Worm (Caenorhabditis elegans) whole organism, mixed stage, embryonic: ENCODE results near the gene gem-4.

ENCODE experiments used
- M03D4.4 ChIP-seq: sonication (generic microtip); optimal IDR thresholded peaks from 2 replicates; lab custom pipeline; 2017; ENCODE audit warnings: mild to moderate bottlenecking, missing genetic modification characterization, missing compliant biosample characterization
- blmp-1 ChIP-seq: fragments of 150-350 bp; optimal IDR thresholded peaks from 2 replicates; lab custom pipeline; 2014; ENCODE audit warnings: missing biosample characterization, missing genetic modification characterization
- ceh-43 ChIP-seq: fragments of 200-800 bp; sonication (Bioruptor generic); optimal IDR thresholded peaks from 2 replicates; lab custom pipeline; 2018; ENCODE audit warnings: mild to moderate bottlenecking, missing genetic modification characterization, moderate library complexity, missing compliant biosample characterization
- ceh-83 ChIP-seq: fragments of 200-800 bp; sonication (Bioruptor generic); optimal IDR thresholded peaks from 2 replicates; lab custom pipeline; 2018; ENCODE audit warnings: mild to moderate bottlenecking, missing genetic modification characterization, missing compliant biosample characterization
- ces-1 ChIP-seq: fragments of 150-350 bp; optimal IDR thresholded peaks from 2 replicates; lab custom pipeline; 2014; ENCODE audit warnings: missing biosample characterization, missing genetic modification reagents, missing genetic modification characterization
- elt-1 ChIP-seq: sonication (generic microtip); optimal IDR thresholded peaks from 2 replicates; lab custom pipeline; 2017; ENCODE audit warnings: missing genetic modification characterization, mild to moderate bottlenecking, missing compliant biosample characterization, antibody characterized with exemption, moderate library complexity, borderline replicate concordance; ENCODE audit not compliant: insufficient read depth
- hlh-1 ChIP-seq: fragments of 150-350 bp; optimal IDR thresholded peaks from 2 replicates; lab custom pipeline; 2014; ENCODE audit warnings: missing biosample characterization, missing genetic modification reagents, missing genetic modification characterization
- lsy-2 ChIP-seq: fragments of 150-350 bp; optimal IDR thresholded peaks from 2 replicates; lab custom pipeline; 2014; ENCODE audit warnings: missing biosample characterization, missing genetic modification characterization
- mep-1 ChIP-seq: fragments of 150-350 bp; optimal IDR thresholded peaks from 2 replicates; lab custom pipeline; 2017; ENCODE audit warnings: missing biosample characterization, missing genetic modification reagents, missing genetic modification characterization, inconsistent platforms
- mls-2 ChIP-seq: sonication (generic microtip); optimal IDR thresholded peaks from 2 replicates; lab custom pipeline; 2016; ENCODE audit warnings: mild to moderate bottlenecking, missing genetic modification characterization, moderate library complexity, missing compliant biosample characterization
- nhr-12 ChIP-seq: fragments of 150-350 bp; optimal IDR thresholded peaks from 2 replicates; lab custom pipeline; 2014; ENCODE audit warnings: missing biosample characterization, missing genetic modification characterization
- nhr-28 ChIP-seq: fragments of 150-350 bp; optimal IDR thresholded peaks from 2 replicates; lab custom pipeline; 2014; ENCODE audit warnings: missing biosample characterization, missing genetic modification characterization
- nhr-76 ChIP-seq: sonication (generic microtip); optimal IDR thresholded peaks from 2 replicates; lab custom pipeline; 2017; ENCODE audit warnings: missing biosample characterization, missing genetic modification characterization
- sem-2 ChIP-seq: fragments of 200-800 bp; sonication (Bioruptor generic); optimal IDR thresholded peaks from 2 replicates; lab custom pipeline; 2018; ENCODE audit warnings: mild to moderate bottlenecking, missing genetic modification characterization, missing compliant biosample characterization
- snpc-4 ChIP-seq: fragments of 150-350 bp; optimal IDR thresholded peaks from 2 replicates; lab custom pipeline; 2014; ENCODE audit warnings: missing biosample characterization, missing genetic modification characterization
- tbx-8 ChIP-seq: fragments of 200-800 bp; sonication (Bioruptor generic); optimal IDR thresholded peaks from 2 replicates; lab custom pipeline; 2018; ENCODE audit warnings: mild to moderate bottlenecking, missing genetic modification characterization, moderate library complexity, missing compliant biosample characterization
- unc-120 ChIP-seq: sonication (generic microtip); optimal IDR thresholded peaks from 2 replicates; lab custom pipeline; 2017; ENCODE audit warnings: missing genetic modification characterization, missing compliant biosample characterization; ENCODE audit not compliant: poor library complexity, severe bottlenecking
- zip-8 ChIP-seq: fragments of 150-350 bp; optimal IDR thresholded peaks from 2 replicates; lab custom pipeline; 2014; ENCODE audit warnings: missing biosample characterization, missing genetic modification characterization
- ztf-11 ChIP-seq: fragments of 150-350 bp; optimal IDR thresholded peaks from 2 replicates; lab custom pipeline; 2014; ENCODE audit warnings: missing biosample characterization, missing genetic modification characterization

Gene gem-4

DNA sequence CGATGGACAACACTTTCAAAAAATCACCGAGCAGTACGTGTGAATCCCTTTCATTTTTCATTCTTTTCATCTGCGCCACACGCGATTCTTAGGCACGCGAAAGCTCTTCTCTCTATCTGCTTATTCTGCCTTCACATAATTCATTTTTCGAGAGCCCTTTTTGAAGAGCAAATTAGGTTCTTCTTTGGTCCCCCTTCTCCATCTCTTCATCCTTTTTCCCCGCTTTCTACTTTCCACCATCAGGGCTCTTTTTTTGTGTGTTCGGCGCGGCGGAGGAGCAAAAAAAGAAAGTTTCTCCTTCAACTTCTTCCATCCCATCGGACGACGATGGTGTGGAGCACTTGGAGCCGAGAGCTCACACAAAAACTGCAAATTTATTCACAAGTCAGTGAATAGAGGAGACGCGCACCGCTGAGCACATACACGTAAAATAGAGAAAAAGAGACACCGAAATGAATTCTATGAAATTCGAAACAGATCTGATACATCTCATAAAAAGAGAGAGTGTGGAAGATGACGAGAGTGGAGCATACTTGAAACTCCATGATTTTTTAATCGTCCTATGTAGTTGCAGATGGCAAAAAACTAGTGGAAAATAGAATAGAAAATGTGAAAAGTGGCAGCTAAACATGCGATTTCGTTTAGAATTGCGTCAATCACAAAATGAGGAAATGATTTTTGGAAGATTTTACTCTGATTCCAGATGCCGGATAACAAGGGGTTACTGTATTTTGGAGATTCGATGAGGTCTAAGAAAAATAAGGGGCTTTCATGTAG lies 39.8 kb downstream of the gem-4 start:
- TF ChIP-seq tbx-8 (no peak), ces-1 (peak; percentile 84)

DNA sequence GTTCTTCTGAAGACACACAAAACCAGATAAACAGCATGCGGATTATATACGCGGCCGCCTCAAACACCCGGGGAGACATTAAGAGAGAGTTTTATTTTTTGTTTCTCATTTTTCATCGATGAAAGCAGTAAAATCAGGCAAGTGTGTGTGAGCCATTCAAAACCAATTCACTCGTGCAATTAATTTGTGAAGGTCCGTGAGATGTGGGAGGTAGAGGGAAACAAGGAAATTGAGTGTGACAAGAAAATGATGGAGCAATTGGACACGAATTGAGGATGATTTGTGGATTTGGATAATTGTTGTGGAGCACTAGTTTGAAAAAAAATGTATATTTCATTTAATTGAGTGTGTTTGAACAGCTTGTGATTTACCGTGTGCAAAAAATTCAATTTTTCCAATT lies 42.4 kb downstream of the gem-4 start:
- TF ChIP-seq lsy-2: no peak
- no peak for TF ChIP-seq sem-2 (GFP tag; lab: Kevin White, UChicago)
- no peak for TF ChIP-seq ces-1
- no peak for TF ChIP-seq mep-1 (tag; lab: Kevin White, UChicago)
- TF ChIP-seq nhr-12: no peak
- TF ChIP-seq nhr-76 (tag; lab: Kevin White, UChicago): no peak
- no peak for TF ChIP-seq mls-2 (tag; lab: Kevin White, UChicago)
- no peak for TF ChIP-seq tbx-8

DNA sequence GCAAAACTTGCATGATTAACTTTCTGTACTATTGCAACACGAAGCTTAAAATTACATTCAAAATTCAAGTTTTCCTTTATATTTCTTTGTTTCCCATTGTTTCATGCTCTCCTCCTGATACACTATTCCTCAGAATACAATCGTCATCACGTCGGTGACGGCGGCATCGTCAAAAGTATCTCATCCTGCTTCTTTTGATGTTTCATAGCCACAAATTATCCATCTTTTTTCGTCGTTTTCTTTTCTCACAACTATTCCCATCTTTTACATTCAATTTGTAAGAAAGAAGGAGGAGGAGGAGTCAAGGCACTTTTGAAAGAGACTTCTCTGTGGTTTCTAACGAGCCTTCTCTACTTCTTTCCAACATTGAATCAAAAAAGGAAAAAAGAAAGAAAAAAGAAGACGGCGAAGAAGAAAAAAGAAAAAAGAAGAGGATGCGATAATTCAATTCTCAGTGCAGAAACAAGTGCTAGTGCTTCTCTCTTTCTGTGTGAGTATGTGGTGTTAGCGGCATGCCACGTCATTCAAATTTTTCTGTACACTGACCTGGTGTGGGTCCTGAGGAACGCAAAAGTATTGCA lies 43.0 kb downstream of the gem-4 start:
- TF ChIP-seq nhr-12: no peak
- peak; percentile 92 for TF ChIP-seq ces-1

DNA sequence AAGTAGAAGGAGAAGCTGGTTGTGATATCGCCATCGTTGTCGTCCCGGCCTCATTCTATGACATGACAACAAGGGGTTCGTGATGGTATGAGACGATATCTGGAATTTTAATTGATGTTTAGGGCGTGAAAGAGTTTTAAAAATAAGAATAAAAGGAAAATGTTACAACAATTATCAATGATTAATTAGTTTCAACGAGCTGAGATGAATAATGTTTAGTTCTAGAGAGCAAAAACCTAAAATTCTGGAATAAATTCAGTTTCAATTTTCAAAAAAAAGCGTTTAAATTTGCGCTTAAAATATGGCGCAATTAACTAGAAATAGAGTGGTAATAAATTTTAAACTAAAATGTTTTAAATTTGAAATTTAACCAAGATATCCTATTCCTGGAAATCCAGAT lies 47.1 kb downstream of the gem-4 start, which contains the start of gene H01G02.3:
H01G02.3 (minus strand) TSS at position 101 of the 400 bp plus-strand sequence.
- TF ChIP-seq unc-120 (tag; lab: Kevin White, UChicago): no peak
- TF ChIP-seq ceh-43 (GFP tag; lab: Kevin White, UChicago): no peak
- TF ChIP-seq tbx-8: no peak
- TF ChIP-seq snpc-4 (tag; lab: Kevin White, UChicago): no peak
- no peak for TF ChIP-seq elt-1
- TF ChIP-seq hlh-1 (tag; lab: Kevin White, UChicago): no peak
- TF ChIP-seq, all 35 proteins: peak for 0

DNA sequence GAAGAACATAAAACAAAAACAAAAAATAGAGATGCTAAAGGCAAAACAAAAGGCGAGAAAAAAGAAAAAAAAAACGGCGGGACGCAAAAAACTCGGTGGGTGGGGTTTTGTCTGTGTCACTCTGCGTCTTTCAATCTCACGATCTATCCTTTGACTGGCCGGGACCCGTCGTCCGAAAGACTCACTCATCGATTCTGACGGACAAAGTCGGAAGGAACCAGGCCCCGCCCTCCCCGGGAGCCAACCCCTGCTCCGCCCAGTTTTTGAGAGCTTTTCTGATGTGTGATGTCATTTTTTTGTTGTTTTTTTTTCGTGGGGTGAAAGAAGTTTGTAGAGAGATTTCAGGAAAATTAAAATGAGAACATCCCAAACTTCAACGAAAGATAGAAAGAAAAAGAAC lies 47.7 kb downstream of the gem-4 start:
- TF ChIP-seq nhr-28 (tag; lab: Kevin White, UChicago) (no peak), zip-8 (tag; lab: Kevin White, UChicago) (no peak), ces-1 (peak; percentile 73), ztf-11 (tag; lab: Kevin White, UChicago) (no peak), ceh-43 (GFP tag; lab: Kevin White, UChicago) (no peak), mls-2 (tag; lab: Kevin White, UChicago) (no peak), ceh-83 (GFP tag; lab: Kevin White, UChicago) (no peak)

DNA sequence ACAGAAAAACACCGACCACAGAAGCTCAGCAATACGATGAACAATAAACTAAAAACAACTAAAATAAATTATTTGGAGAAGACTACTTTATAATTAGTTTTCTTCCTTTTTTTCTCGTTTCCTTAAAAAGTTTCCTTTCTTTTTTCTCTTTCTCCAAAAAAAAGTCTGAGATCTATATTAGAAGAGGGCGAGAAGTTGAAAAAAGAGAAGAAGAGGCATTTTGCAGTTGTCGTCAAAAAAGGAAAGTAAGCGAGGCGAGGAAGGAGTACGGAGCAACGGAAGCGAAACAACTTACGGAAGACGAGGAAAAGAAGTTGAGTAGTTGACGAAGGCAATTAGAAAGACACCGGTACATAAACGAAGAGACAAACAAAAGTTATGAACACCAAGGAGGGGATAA lies 50.5 kb downstream of the gem-4 start:
- TF ChIP-seq hlh-1 (tag; lab: Kevin White, UChicago): no peak
- TF ChIP-seq blmp-1: no peak

DNA sequence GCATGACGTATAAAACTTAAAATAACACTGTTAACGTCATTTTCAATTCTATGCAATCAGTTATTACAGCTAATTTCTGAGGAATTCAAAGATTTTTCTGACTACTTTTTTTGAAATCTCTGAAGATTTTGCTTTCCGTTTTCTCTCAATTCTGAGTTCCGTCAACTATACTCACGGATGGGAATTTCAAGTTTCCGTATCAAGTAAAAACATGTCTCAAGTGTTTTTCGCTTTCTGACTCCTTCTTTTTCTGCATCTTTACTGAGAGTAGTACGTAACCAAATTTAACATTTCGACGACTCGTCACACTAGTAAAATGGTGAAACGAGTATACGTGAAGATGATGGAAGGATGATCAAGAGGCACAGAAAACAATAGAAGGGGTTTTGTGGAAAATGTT lies 51.4 kb downstream of the gem-4 start:
- TF ChIP-seq M03D4.4 (tag; lab: Kevin White, UChicago): no peak
- peak; percentile 60 for TF ChIP-seq ces-1
